Worm (Caenorhabditis elegans) whole organism, young adult: Measurements from ENCODE around the gene cyp-44A1.

Experiments
- F52B5.7 ChIP-seq: sonication (generic microtip); optimal IDR thresholded peaks from 2 replicates; lab custom pipeline; 2016; ENCODE audit warnings: mild to moderate bottlenecking, missing genetic modification characterization, missing compliant biosample characterization
- F57A8.1 ChIP-seq: fragments of 200-800 bp; sonication (Bioruptor generic); optimal IDR thresholded peaks from 2 replicates; lab custom pipeline; 2018; ENCODE audit warnings: mild to moderate bottlenecking, missing genetic modification characterization, moderate library complexity, missing compliant biosample characterization
- attf-6 ChIP-seq: fragments of 200-800 bp; sonication (Bioruptor generic); IDR thresholded peaks from 2 replicates; pipeline ENCODE4 v1.3.6; 2022; ENCODE audit warnings: missing genetic modification reagents, missing genetic modification characterization, missing compliant biosample characterization
- ceh-79 ChIP-seq: sonication (generic microtip); optimal IDR thresholded peaks from 2 replicates; lab custom pipeline; 2017; ENCODE audit warnings: mild to moderate bottlenecking, missing genetic modification characterization, missing compliant biosample characterization
- lin-40 ChIP-seq: sonication (generic microtip); optimal IDR thresholded peaks from 2 replicates; lab custom pipeline; 2016; ENCODE audit warnings: missing genetic modification characterization, mild to moderate bottlenecking, missing compliant biosample characterization, missing genotype, missing genetic modification reagents
- snpc-3.4 ChIP-seq: sonication (generic microtip); optimal IDR thresholded peaks from 2 replicates; lab custom pipeline; 2017; ENCODE audit warnings: missing genetic modification characterization, mild to moderate bottlenecking, missing compliant biosample characterization, antibody characterized with exemption, moderate library complexity, missing genotype, missing genetic modification reagents
- snpc-4 ChIP-seq, 5 experiments: fragments of 150-350 bp in 1 of 5; sonication (generic microtip) in 4 of 5; optimal IDR thresholded peaks; 2 replicates each; lab custom pipeline; 2014 to 2018; ENCODE audit warnings: missing genetic modification characterization in 5 of 5, missing biosample characterization in 3 of 5, antibody characterized with exemption in 2 of 5, mild to moderate bottlenecking in 2 of 5, missing compliant biosample characterization in 2 of 5, missing genotype in 2 of 5, moderate library complexity in 2 of 5, missing genetic modification reagents in 1 of 5
- tbx-9 ChIP-seq: sonication (generic microtip); optimal IDR thresholded peaks from 2 replicates; lab custom pipeline; 2016; ENCODE audit warnings: borderline replicate concordance, missing genetic modification characterization, inconsistent platforms, missing compliant biosample characterization
- unc-62 ChIP-seq: fragments of 150-350 bp; optimal IDR thresholded peaks from 2 replicates; lab custom pipeline; 2014; ENCODE audit warnings: missing biosample characterization, missing genetic modification reagents, missing genetic modification characterization
- ztf-6 ChIP-seq: fragments of 200-800 bp; sonication (Bioruptor generic); IDR thresholded peaks from 2 replicates; pipeline ENCODE4 v1.3.6; 2022; ENCODE audit warnings: missing genetic modification reagents, missing genetic modification characterization, missing compliant biosample characterization

- no peak for TF ChIP-seq tbx-9
- no peak for TF ChIP-seq attf-6 (GFP tag; lab: Robert Waterston, UW)
- no peak for TF ChIP-seq F52B5.7 (tag; lab: Kevin White, UChicago)
- TF ChIP-seq lin-40 = no peak
- TF ChIP-seq ztf-6 (GFP tag; lab: Robert Waterston, UW) = no peak
- TF ChIP-seq F57A8.1 = no peak
- TF ChIP-seq snpc-4 (GFP tag; optimal IDR thresholded peaks at IDR 0.05; lab: Kevin White, UChicago) = no peak
- no peak for TF ChIP-seq snpc-4 (tag; optimal IDR thresholded peaks at IDR 0.05; lab: Kevin White, UChicago)
- TF ChIP-seq ceh-79 (tag; lab: Kevin White, UChicago) = no peak
- TF ChIP-seq unc-62 (GFP tag; lab: Kevin White, UChicago) = no peak
- TF ChIP-seq snpc-3.4 (tag; lab: Kevin White, UChicago) = no peak
Measured at ce11 chrII:5527841-5528240, 24.0 kb downstream of the cyp-44A1 start, which contains the start of gene ZK177.1.
